Fruit fly (Drosophila melanogaster): ENCODE measurements around the gene Nedd4.

Gene Nedd4

dm6 chr3L:17579121-17579520, 49.2 kb downstream of the Nedd4 start:
- TF ChIP-seq fd96Ca (GFP tag; IDR thresholded peaks at IDR 0.05) (no peak), EcR (GFP tag; optimal IDR thresholded peaks at IDR 0.05) (no peak), CG17806 (tag; optimal IDR thresholded peaks at IDR 0.05) (peak; percentile 53), CG9948 (tag; optimal IDR thresholded peaks at IDR 0.05) (peak; percentile 80), CG4496 (GFP tag; IDR thresholded peaks at IDR 0.05) (no peak), CG8301 (tag; optimal IDR thresholded peaks at IDR 0.05) (no peak), Ets98B (GFP tag; IDR thresholded peaks at IDR 0.05) (no peak), CG14655 (GFP tag; optimal IDR thresholded peaks at IDR 0.05) (peak; percentile 14), CG13204 (GFP tag; optimal IDR thresholded peaks at IDR 0.05) (no peak), CG15710 (tag; optimal IDR thresholded peaks at IDR 0.05) (peak; percentile 18), CG8159 (tag; optimal IDR thresholded peaks at IDR 0.05) (no peak), CG10348 (GFP tag; IDR thresholded peaks at IDR 0.05) (no peak), rn (GFP tag; IDR thresholded peaks at IDR 0.05) (no peak), CG32121 (GFP tag; IDR thresholded peaks at IDR 0.05) (no peak), CG12605 (GFP tag; IDR thresholded peaks at IDR 0.05) (no peak), D1 (tag; optimal IDR thresholded peaks at IDR 0.05) (no peak), Pif1A (GFP tag; optimal IDR thresholded peaks at IDR 0.05) (peak; percentile 26), Pif1B (GFP tag; optimal IDR thresholded peaks at IDR 0.05) (peak; percentile 2), gl (tag; optimal IDR thresholded peaks at IDR 0.05) (no peak), Snoo (tag; optimal IDR thresholded peaks at IDR 0.05) (peak; percentile 26), CG34367 (tag; optimal IDR thresholded peaks at IDR 0.05) (peak; percentile 29)

DNA sequence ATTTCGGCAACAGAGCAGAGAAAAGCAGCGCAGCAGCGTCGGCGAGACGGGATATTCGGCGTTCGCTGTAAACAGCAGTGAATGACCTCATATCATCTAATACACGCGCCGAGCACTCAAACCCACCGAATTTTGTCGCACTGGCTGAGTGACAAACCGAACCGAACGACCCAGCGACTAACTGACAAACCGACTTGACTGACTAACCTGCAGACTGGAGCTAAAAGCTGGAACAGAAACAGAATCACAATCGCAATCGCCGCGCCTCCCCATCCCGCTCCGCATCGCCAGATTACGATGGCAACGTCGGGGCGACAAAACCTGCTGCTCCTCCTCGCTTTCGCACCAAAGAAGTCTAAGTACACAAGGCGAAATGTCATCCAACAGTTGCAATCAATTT, 49.7 kb downstream of the Nedd4 start:
- peak; percentile 23 for TF ChIP-seq CG13204 (GFP tag; optimal IDR thresholded peaks at IDR 0.05)
- no peak for TF ChIP-seq gl (tag; optimal IDR thresholded peaks at IDR 0.05)
- no peak for TF ChIP-seq CG17806 (tag; optimal IDR thresholded peaks at IDR 0.05)

- peak; percentile 39 for TF ChIP-seq Ets98B (GFP tag; IDR thresholded peaks at IDR 0.05)
- peak; percentile 20 for TF ChIP-seq CG13204 (GFP tag; optimal IDR thresholded peaks at IDR 0.05)
- TF ChIP-seq Snoo (tag; optimal IDR thresholded peaks at IDR 0.05), result no peak
- peak; percentile 38; the same call in 2 of the 3 replicates for TF ChIP-seq fd96Ca (GFP tag; IDR thresholded peaks at IDR 0.05)
- peak; percentile 55; the same call in 1 of the 3 replicates for TF ChIP-seq CG4496 (GFP tag; IDR thresholded peaks at IDR 0.05)
- TF ChIP-seq CG32121 (GFP tag; IDR thresholded peaks at IDR 0.05), result peak; percentile 49; the same call in 1 of the 2 replicates
Measured at dm6 chr3L:17584718-17585117, 54.8 kb downstream of the Nedd4 start.

dm6 chr3L:17586370-17587048, 56.6 kb downstream of the Nedd4 start:
- TF ChIP-seq rn (GFP tag; IDR thresholded peaks at IDR 0.05) (no peak), CG13204 (GFP tag; optimal IDR thresholded peaks at IDR 0.05) (peak; percentile 34), Pif1A (GFP tag; optimal IDR thresholded peaks at IDR 0.05) (no peak), CG4496 (GFP tag; IDR thresholded peaks at IDR 0.05) (0 out of 3 replicates have a peak, but pooled peaks have one; percentile 11), D1 (tag; optimal IDR thresholded peaks at IDR 0.05) (no peak), gl (tag; optimal IDR thresholded peaks at IDR 0.05) (no peak), EcR (GFP tag; optimal IDR thresholded peaks at IDR 0.05) (peak; percentile 6), CG17806 (tag; optimal IDR thresholded peaks at IDR 0.05) (no peak), CG8301 (tag; optimal IDR thresholded peaks at IDR 0.05) (peak; percentile 12), CG9948 (tag; optimal IDR thresholded peaks at IDR 0.05) (peak; percentile 21), Pif1B (GFP tag; optimal IDR thresholded peaks at IDR 0.05) (no peak), CG34367 (tag; optimal IDR thresholded peaks at IDR 0.05) (no peak), Snoo (tag; optimal IDR thresholded peaks at IDR 0.05) (no peak), CG32121 (GFP tag; IDR thresholded peaks at IDR 0.05) (peak; percentile 83), Ets98B (GFP tag; IDR thresholded peaks at IDR 0.05) (peak; percentile 50; the same call in 1 of the 2 replicates), fd96Ca (GFP tag; IDR thresholded peaks at IDR 0.05) (peak; percentile 53; the same call in 1 of the 3 replicates), CG14655 (GFP tag; optimal IDR thresholded peaks at IDR 0.05) (peak; percentile 55), CG15710 (tag; optimal IDR thresholded peaks at IDR 0.05) (no peak), CG12605 (GFP tag; IDR thresholded peaks at IDR 0.05) (no peak), CG10348 (GFP tag; IDR thresholded peaks at IDR 0.05) (0 out of 2 replicates have a peak, but pooled peaks have one; percentile 48), CG8159 (tag; optimal IDR thresholded peaks at IDR 0.05) (no peak)

DNA sequence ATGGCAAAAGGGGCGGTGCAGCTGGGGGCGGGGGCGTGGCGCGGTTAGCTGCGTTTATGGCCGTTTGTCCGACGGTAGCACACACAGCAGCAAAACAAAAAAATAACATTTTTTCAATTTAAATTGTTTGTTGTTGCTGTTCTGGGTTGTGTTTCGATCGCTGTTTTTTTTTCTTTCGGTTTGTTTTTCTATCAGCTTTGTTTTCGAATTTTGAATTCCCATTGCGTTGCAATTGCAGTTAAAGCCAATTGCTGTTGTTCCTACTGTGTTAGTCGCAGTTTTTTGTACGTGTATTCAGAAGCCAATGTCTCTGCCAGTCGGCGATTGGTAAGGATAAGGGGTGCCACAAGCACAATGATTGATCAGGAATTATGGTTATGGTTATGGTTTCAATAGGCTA, 57.4 kb downstream of the Nedd4 start:
- no peak for TF ChIP-seq CG17806 (tag; optimal IDR thresholded peaks at IDR 0.05)
- TF ChIP-seq CG4496 (GFP tag; IDR thresholded peaks at IDR 0.05), result peak; percentile 39; the same call in 1 of the 3 replicates
- peak; percentile 54 for TF ChIP-seq CG32121 (GFP tag; IDR thresholded peaks at IDR 0.05)
- TF ChIP-seq CG8301 (tag; optimal IDR thresholded peaks at IDR 0.05), result no peak
- 0 out of 2 replicates have a peak, but pooled peaks have one; percentile 7 for TF ChIP-seq CG12605 (GFP tag; IDR thresholded peaks at IDR 0.05)
- TF ChIP-seq fd96Ca (GFP tag; IDR thresholded peaks at IDR 0.05), result peak; percentile 66; the same call in 2 of the 3 replicates

- peak; percentile 54 for TF ChIP-seq CG9948 (tag; optimal IDR thresholded peaks at IDR 0.05)
- TF ChIP-seq CG8159 (tag; optimal IDR thresholded peaks at IDR 0.05), result no peak
- TF ChIP-seq CG14655 (GFP tag; optimal IDR thresholded peaks at IDR 0.05), result peak; percentile 55
- TF ChIP-seq CG8301 (tag; optimal IDR thresholded peaks at IDR 0.05), result peak; percentile 16
- peak; percentile 64 for TF ChIP-seq CG32121 (GFP tag; IDR thresholded peaks at IDR 0.05)
- TF ChIP-seq Ets98B (GFP tag; IDR thresholded peaks at IDR 0.05), result peak; percentile 21; the same call in 1 of the 2 replicates
- TF ChIP-seq fd96Ca (GFP tag; IDR thresholded peaks at IDR 0.05), result peak; percentile 53; the same call in 2 of the 3 replicates
- TF ChIP-seq gl (tag; optimal IDR thresholded peaks at IDR 0.05), result no peak
- TF ChIP-seq CG17806 (tag; optimal IDR thresholded peaks at IDR 0.05), result peak; percentile 18
Measured at dm6 chr3L:17587897-17588296, 58.0 kb downstream of the Nedd4 start.
